Worm (Caenorhabditis elegans) whole organism, L2 larva: Measurements from ENCODE around the gene dcr-1.
A peak's percentile ranks its signal among the peaks of the same experiment; 100 is the strongest.

Experiments
- ZK546.5 ChIP-seq: sonication (generic microtip); optimal IDR thresholded peaks from 2 replicates; lab custom pipeline; 2017; ENCODE audit warnings: missing biosample characterization, missing genetic modification characterization
- aly-2 ChIP-seq: fragments of 150-350 bp; optimal IDR thresholded peaks from 2 replicates; lab custom pipeline; 2014; ENCODE audit warnings: missing biosample characterization, missing genetic modification characterization
- blmp-1 ChIP-seq: sonication (generic microtip); optimal IDR thresholded peaks from 2 replicates; lab custom pipeline; 2017; ENCODE audit warnings: missing genetic modification characterization, mild to moderate bottlenecking, missing compliant biosample characterization, antibody characterized with exemption, moderate library complexity; ENCODE audit not compliant: insufficient read depth
- egl-27 ChIP-seq: sonication (generic microtip); optimal IDR thresholded peaks from 3 replicates; lab custom pipeline; 2017; ENCODE audit warnings: missing biosample characterization, missing genetic modification reagents, missing genetic modification characterization
- elt-1 ChIP-seq: fragments of 150-350 bp; optimal IDR thresholded peaks from 2 replicates; lab custom pipeline; 2014; ENCODE audit warnings: missing biosample characterization, missing genetic modification characterization
- elt-3 ChIP-seq: sonication (generic microtip); optimal IDR thresholded peaks from 2 replicates; lab custom pipeline; 2017; ENCODE audit warnings: missing biosample characterization, missing genetic modification characterization
- lin-13 ChIP-seq: fragments of 150-350 bp; optimal IDR thresholded peaks from 2 replicates; lab custom pipeline; 2014; ENCODE audit warnings: missing biosample characterization, missing genetic modification reagents, missing genetic modification characterization
- lsy-2 ChIP-seq, 2 experiments: fragments of 150-350 bp in 1 of 2; sonication (generic microtip) in 1 of 2; optimal IDR thresholded peaks; 2 replicates each; lab custom pipeline; 2014 to 2017; ENCODE audit warnings: missing biosample characterization in 2 of 2, missing genetic modification characterization in 2 of 2
- mab-5 ChIP-seq: fragments of 150-350 bp; optimal IDR thresholded peaks from 2 replicates; lab custom pipeline; 2014; ENCODE audit warnings: missing biosample characterization, missing genetic modification characterization
- nhr-10 ChIP-seq: sonication (generic microtip); optimal IDR thresholded peaks from 2 replicates; lab custom pipeline; 2017; ENCODE audit warnings: missing biosample characterization, missing genetic modification characterization
- nhr-11 ChIP-seq: fragments of 150-350 bp; optimal IDR thresholded peaks from 2 replicates; lab custom pipeline; 2014; ENCODE audit warnings: missing biosample characterization, missing genetic modification characterization
- unc-39 ChIP-seq: fragments of 150-350 bp; optimal IDR thresholded peaks from 2 replicates; lab custom pipeline; 2014; ENCODE audit warnings: missing biosample characterization, missing genetic modification characterization
- unc-62 ChIP-seq: fragments of 150-350 bp; optimal IDR thresholded peaks from 2 replicates; lab custom pipeline; 2014; ENCODE audit warnings: missing biosample characterization, missing genetic modification reagents, missing genetic modification characterization
- zag-1 ChIP-seq: fragments of 150-350 bp; optimal IDR thresholded peaks from 2 replicates; lab custom pipeline; 2014; ENCODE audit warnings: missing biosample characterization, missing genetic modification characterization

ce11 chrIII:8093079-8093623 is 13.1 kb upstream of the dcr-1 start, which contains the start of gene K06H7.2:
- no peak for TF ChIP-seq unc-39 (tag; lab: Kevin White, UChicago)
- TF ChIP-seq ZK546.5 (tag; lab: Kevin White, UChicago), result no peak
- no peak for TF ChIP-seq nhr-10 (tag; lab: Kevin White, UChicago)
- peak; percentile 31 for TF ChIP-seq zag-1
- no peak for TF ChIP-seq unc-62 (GFP tag; lab: Kevin White, UChicago)
- no peak for TF ChIP-seq nhr-11 (tag; lab: Kevin White, UChicago)
- TF ChIP-seq aly-2, result no peak
- TF ChIP-seq mab-5 (tag; lab: Kevin White, UChicago), result peak; percentile 65
- TF ChIP-seq blmp-1, result no peak
- TF ChIP-seq lsy-2 (tag; optimal IDR thresholded peaks at IDR 0.05; lab: Kevin White, UChicago), result peak; percentile 63 to 85
- TF ChIP-seq elt-1, result no peak
- TF ChIP-seq elt-3 (tag; lab: Kevin White, UChicago), result no peak
- peak; percentile 28 for TF ChIP-seq lin-13 (GFP tag; lab: Kevin White, UChicago)
- TF ChIP-seq egl-27 (tag; lab: Kevin White, UChicago), result no peak
